Fruit fly (Drosophila melanogaster) whole organism, wandering third instar larva: ENCODE results near the gene mRpS18A.

Experiments used
- Dfd ChIP-seq: fragments of >200 bp; optimal IDR thresholded peaks from 2 replicates; lab custom pipeline; 2017; ENCODE audit warnings: missing biosample characterization, missing genetic modification characterization
- Hr78 ChIP-seq: fragments of >200 bp; optimal IDR thresholded peaks from 2 replicates; lab custom pipeline; 2017; ENCODE audit warnings: missing biosample characterization, missing genetic modification characterization
- OdsH ChIP-seq: fragments of 200-800 bp; sonication (Bioruptor generic); optimal IDR thresholded peaks from 2 replicates; lab custom pipeline; 2016; ENCODE audit warnings: missing biosample characterization, mild to moderate bottlenecking, missing genetic modification characterization
- Rel ChIP-seq, 2 experiments: fragments of 200-800 bp; sonication (Bioruptor generic) in 1 of 2; optimal IDR thresholded peaks; 2 replicates in 1 of 2; 3 replicates in 1 of 2; lab custom pipeline; 2016 to 2019; ENCODE audit warnings: mild to moderate bottlenecking in 2 of 2, missing biosample characterization in 2 of 2, missing genetic modification characterization in 2 of 2, moderate library complexity in 1 of 2
- dl ChIP-seq, 2 experiments: fragments of 175-275, 200-275 bp in 1 of 2; fragments of 200-275 bp in 1 of 2; sonication (Bioruptor generic); optimal IDR thresholded peaks; lab custom pipeline; 2018; ENCODE audit warnings: mild to moderate bottlenecking in 2 of 2, missing biosample characterization in 2 of 2, missing genetic modification characterization in 2 of 2, moderate library complexity in 2 of 2; ENCODE audit not compliant: partially characterized antibody in 2 of 2, insufficient read depth in 1 of 2
- dmrt93B ChIP-seq: fragments of 200-800 bp; sonication (Bioruptor generic); optimal IDR thresholded peaks from 2 replicates; lab custom pipeline; 2018; ENCODE audit warnings: missing biosample characterization, mild to moderate bottlenecking, missing genetic modification characterization
- ey ChIP-seq: fragments of 200-800 bp; sonication (Bioruptor generic); optimal IDR thresholded peaks from 2 replicates; lab custom pipeline; 2016; ENCODE audit warnings: missing biosample characterization, missing genetic modification characterization
- h ChIP-seq: fragments of 200-800 bp; sonication (Bioruptor generic); optimal IDR thresholded peaks from 3 replicates; lab custom pipeline; 2016; ENCODE audit warnings: missing biosample characterization, mild to moderate bottlenecking, missing genetic modification characterization
- lola ChIP-seq: fragments of >200 bp; optimal IDR thresholded peaks from 2 replicates; lab custom pipeline; 2017; ENCODE audit warnings: missing biosample characterization, missing genetic modification characterization
- pan ChIP-seq: fragments of >200 bp; optimal IDR thresholded peaks from 2 replicates; lab custom pipeline; 2017
- psq ChIP-seq: fragments of 200-800 bp; sonication (Bioruptor generic); optimal IDR thresholded peaks from 3 replicates; lab custom pipeline; 2017; ENCODE audit warnings: missing biosample characterization, mild to moderate bottlenecking, missing genetic modification characterization, moderate library complexity
- usp ChIP-seq: fragments of >200 bp; optimal IDR thresholded peaks from 2 replicates; lab custom pipeline; 2017; ENCODE audit warnings: missing biosample characterization, missing genetic modification characterization

DNA sequence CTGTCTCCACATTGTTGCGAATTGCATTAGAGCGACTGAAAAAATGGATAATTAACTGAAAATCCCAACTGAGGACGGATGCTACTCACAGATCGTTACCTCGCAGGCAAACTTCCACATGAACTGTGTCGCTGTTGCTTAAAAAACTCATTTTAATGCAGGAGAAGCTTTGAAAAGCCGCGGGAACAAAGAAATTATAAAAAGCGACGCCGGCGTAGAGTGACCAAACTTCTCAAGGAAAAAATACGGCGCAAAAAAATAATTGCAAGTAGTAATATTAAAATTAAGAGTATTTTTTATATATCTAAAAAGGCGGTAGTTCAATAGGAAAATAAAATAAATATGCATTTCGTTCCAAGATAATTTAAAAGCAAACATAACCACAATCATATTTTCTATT is 871 bp downstream of the mRpS18A start, which contains the start of gene pch2:
- TF ChIP-seq usp (no peak), Hr78 (GFP tag; lab: Kevin White, UChicago) (no peak), Rel (GFP tag; optimal IDR thresholded peaks at IDR 0.05; lab: Kevin White, UChicago) (no peak), Rel (tag; optimal IDR thresholded peaks at IDR 0.05; lab: Kevin White, UChicago) (no peak), h (GFP tag; lab: Kevin White, UChicago) (no peak), Dfd (GFP tag; lab: Kevin White, UChicago) (no peak), lola (GFP tag; lab: Kevin White, UChicago) (no peak), OdsH (no peak), psq (GFP tag; lab: Kevin White, UChicago) (no peak), pan (lab: Kevin White, UChicago) (no peak), ey (no peak), dmrt93B (no peak), dl (GFP tag; optimal IDR thresholded peaks at IDR 0.05; lab: Kevin White, UChicago; ENCODE audit: insufficient read depth in 1 of 2, partially characterized antibody in 2 of 2) (no peak)
